Fruit fly (Drosophila melanogaster) whole organism, pupa: ENCODE data around the gene AgmNAT.

Experiments
- CG10348 ChIP-seq: fragments of 200-800 bp; sonication (Bioruptor generic); IDR thresholded peaks from 2 replicates; pipeline ENCODE4 v1.3.6; 2022; ENCODE audit warnings: missing biosample characterization, missing genetic modification characterization
- CG12605 ChIP-seq: fragments of 200-800 bp; sonication (Bioruptor generic); IDR thresholded peaks from 2 replicates; pipeline ENCODE4 v1.3.6; 2022; ENCODE audit warnings: missing biosample characterization, missing genetic modification characterization
- CG14655 ChIP-seq: fragments of 200-800 bp; sonication (Bioruptor generic); optimal IDR thresholded peaks from 3 replicates; lab custom pipeline; 2017; ENCODE audit warnings: mild to moderate bottlenecking, missing biosample characterization, missing genetic modification reagents, missing genetic modification characterization
- CG17806 ChIP-seq: fragments of 200-800 bp; sonication (Bioruptor generic); optimal IDR thresholded peaks from 2 replicates; lab custom pipeline; 2018; ENCODE audit warnings: missing biosample characterization, mild to moderate bottlenecking, missing genetic modification characterization, moderate library complexity
- Ets98B ChIP-seq: fragments of 200-800 bp; sonication (Bioruptor generic); IDR thresholded peaks from 2 replicates; pipeline ENCODE4 v1.3.6; 2022; ENCODE audit warnings: missing biosample characterization, missing genetic modification characterization
- rn ChIP-seq: fragments of 200-800 bp; sonication (Bioruptor generic); IDR thresholded peaks from 2 replicates; pipeline ENCODE4 v1.3.6; 2022; ENCODE audit warnings: missing biosample characterization, missing genetic modification characterization

DNA sequence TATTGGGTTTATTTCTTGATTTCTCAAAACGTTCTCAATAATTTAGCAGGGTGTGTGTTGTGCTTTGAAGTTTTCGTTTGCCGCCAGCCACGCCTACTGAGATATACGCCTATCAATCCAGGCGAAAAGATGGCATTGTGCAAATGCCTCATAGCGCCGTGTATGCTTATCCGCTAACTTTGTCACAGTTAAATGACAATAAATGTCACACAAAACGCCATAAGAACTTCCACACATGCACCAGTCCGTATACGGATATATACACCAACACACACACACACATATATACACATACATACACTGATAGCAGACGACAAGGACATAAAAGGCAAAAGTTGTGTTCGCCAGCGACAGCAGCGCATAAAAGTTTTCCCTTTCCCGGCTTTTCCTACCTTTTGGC is 49.4 kb upstream of the AgmNAT start, which contains the start of gene CG43137:
- TF ChIP-seq CG10348 (no peak), CG12605 (GFP tag; lab: Robert Waterston, UW) (no peak), rn (GFP tag; lab: Robert Waterston, UW) (no peak), Ets98B (no peak), CG17806 (no peak), CG14655 (GFP tag; lab: Kevin White, UChicago) (no peak)
